Worm (Caenorhabditis elegans) whole organism, L4 larva: ENCODE measurements around the gene cnc-8.

Experiments
- D1046.2 ChIP-seq: fragments of 200-800 bp; sonication (Bioruptor generic); IDR thresholded peaks from 2 replicates; pipeline ENCODE4 v1.3.6; 2022; ENCODE audit warnings: missing genetic modification characterization, missing compliant biosample characterization
- F37D6.2 ChIP-seq: sonication (generic microtip); optimal IDR thresholded peaks from 2 replicates; lab custom pipeline; 2016; ENCODE audit warnings: mild to moderate bottlenecking, missing genetic modification characterization, missing compliant biosample characterization
- F44E2.7 ChIP-seq: fragments of 200-800 bp; sonication (Bioruptor generic); IDR thresholded peaks from 2 replicates; pipeline ENCODE4 v2.1.2; 2022; ENCODE audit warnings: missing genetic modification characterization, missing compliant biosample characterization
- F49E8.2 ChIP-seq: sonication (generic microtip); optimal IDR thresholded peaks from 2 replicates; lab custom pipeline; 2016; ENCODE audit warnings: missing compliant biosample characterization, mild to moderate bottlenecking, missing genetic modification characterization, borderline replicate concordance
- T20F7.1 ChIP-seq: fragments of 200-800 bp; sonication (Bioruptor generic); optimal IDR thresholded peaks from 2 replicates; lab custom pipeline; 2018; ENCODE audit warnings: mild to moderate bottlenecking, missing genetic modification characterization, missing compliant biosample characterization
- Y105C5A.15 ChIP-seq: fragments of 200-800 bp; sonication (Bioruptor generic); IDR thresholded peaks from 2 replicates; pipeline ENCODE4 v1.3.6; 2022; ENCODE audit warnings: missing genetic modification characterization, missing compliant biosample characterization
- Y75B8A.6 ChIP-seq: fragments of 200-800 bp; sonication (Bioruptor generic); IDR thresholded peaks from 2 replicates; pipeline ENCODE4 v1.3.6; 2022; ENCODE audit warnings: missing genetic modification reagents, missing genetic modification characterization, missing compliant biosample characterization
- ZK337.2 ChIP-seq: fragments of 200-800 bp; sonication (Bioruptor generic); IDR thresholded peaks from 2 replicates; pipeline ENCODE4 v1.3.6; 2022; ENCODE audit warnings: missing genetic modification reagents, missing genetic modification characterization, missing compliant biosample characterization
- ZK546.5 ChIP-seq, 2 experiments: sonication (generic microtip); optimal IDR thresholded peaks; 2 replicates each; lab custom pipeline; 2017; ENCODE audit warnings: missing biosample characterization in 2 of 2, missing genetic modification characterization in 2 of 2
- aha-1 ChIP-seq: fragments of 150-350 bp; peaks from one replicate; lab custom pipeline; 2014; ENCODE audit warnings: missing biosample characterization, missing genetic modification characterization
- arid-1 ChIP-seq: fragments of 200-800 bp; sonication (Bioruptor generic); conservative IDR thresholded peaks from 2 replicates; pipeline ENCODE4 v1.3.6; 2022; ENCODE audit warnings: missing genetic modification reagents, missing genetic modification characterization, missing compliant biosample characterization
- ceh-32 ChIP-seq: sonication (generic microtip); optimal IDR thresholded peaks from 2 replicates; lab custom pipeline; 2016; ENCODE audit warnings: mild to moderate bottlenecking, missing genetic modification characterization, missing compliant biosample characterization; ENCODE audit not compliant: poor library complexity
- ceh-62 ChIP-seq: sonication (generic microtip); optimal IDR thresholded peaks from 2 replicates; lab custom pipeline; 2017; ENCODE audit warnings: missing biosample characterization, missing genetic modification characterization
- daf-12 ChIP-seq: fragments of 150-350 bp; optimal IDR thresholded peaks from 2 replicates; lab custom pipeline; 2014; ENCODE audit warnings: missing biosample characterization, missing genetic modification reagents, missing genetic modification characterization
- dmd-8 ChIP-seq: fragments of 200-800 bp; sonication (Bioruptor generic); IDR thresholded peaks from 2 replicates; pipeline ENCODE4 v1.3.6; 2022; ENCODE audit warnings: missing genetic modification characterization, missing compliant biosample characterization
- duxl-1 ChIP-seq: sonication (generic microtip); optimal IDR thresholded peaks from 2 replicates; lab custom pipeline; 2016; ENCODE audit warnings: mild to moderate bottlenecking, missing genetic modification characterization, moderate library complexity, missing compliant biosample characterization; ENCODE audit not compliant: poor library complexity
- dve-1 ChIP-seq: sonication (generic microtip); optimal IDR thresholded peaks from 2 replicates; lab custom pipeline; 2017; ENCODE audit warnings: antibody characterized with exemption, mild to moderate bottlenecking, missing genetic modification characterization, missing compliant biosample characterization; ENCODE audit not compliant: insufficient read depth
- egl-43 ChIP-seq: fragments of 200-800 bp; sonication (Bioruptor generic); IDR thresholded peaks from 2 replicates; pipeline ENCODE4 v1.3.6; 2022; ENCODE audit warnings: missing genetic modification reagents, missing genetic modification characterization, missing compliant biosample characterization
- hif-1 ChIP-seq, 2 experiments: sonication (generic microtip); optimal IDR thresholded peaks; 2 replicates each; lab custom pipeline; 2016 to 2017; ENCODE audit warnings: missing compliant biosample characterization in 2 of 2, missing genetic modification characterization in 2 of 2, missing genetic modification reagents in 2 of 2, missing genotype in 2 of 2, mild to moderate bottlenecking in 1 of 2
- hlh-11 ChIP-seq: fragments of 200-800 bp; sonication (Bioruptor generic); optimal IDR thresholded peaks from 2 replicates; lab custom pipeline; 2018; ENCODE audit warnings: mild to moderate bottlenecking, missing genetic modification characterization, missing compliant biosample characterization
- hlh-30 ChIP-seq: sonication (generic microtip); optimal IDR thresholded peaks from 2 replicates; lab custom pipeline; 2017; ENCODE audit warnings: antibody characterized with exemption, mild to moderate bottlenecking, missing genetic modification characterization, missing compliant biosample characterization; ENCODE audit not compliant: insufficient read depth
- lin-13 ChIP-seq: fragments of 150-350 bp; optimal IDR thresholded peaks from 2 replicates; lab custom pipeline; 2014; ENCODE audit warnings: missing biosample characterization, missing genetic modification reagents, missing genetic modification characterization
- lin-29 ChIP-seq: fragments of 200-800 bp; sonication (Bioruptor generic); IDR thresholded peaks from 2 replicates; pipeline ENCODE4 v1.3.6; 2022; ENCODE audit warnings: missing genetic modification reagents, missing genetic modification characterization, missing compliant biosample characterization
- madf-5 ChIP-seq, 2 experiments: fragments of 200-800 bp; sonication (Bioruptor generic); IDR thresholded peaks; 2 replicates each; pipeline ENCODE4 v1.3.6; 2022; ENCODE audit warnings: missing compliant biosample characterization in 2 of 2, missing genetic modification characterization in 2 of 2
- mdl-1 ChIP-seq, 2 experiments: fragments of 150-350 bp in 1 of 2; sonication (generic microtip) in 1 of 2; optimal IDR thresholded peaks; 2 replicates each; lab custom pipeline; 2014 to 2017; ENCODE audit warnings: missing biosample characterization in 2 of 2, missing genetic modification characterization in 2 of 2
- mep-1 ChIP-seq: fragments of 150-350 bp; sonication (generic microtip); optimal IDR thresholded peaks from 3 replicates; lab custom pipeline; 2014; ENCODE audit warnings: missing biosample characterization, missing genetic modification characterization
- mes-2 ChIP-seq: sonication (generic microtip); optimal IDR thresholded peaks from 2 replicates; lab custom pipeline; 2016; ENCODE audit warnings: missing genotype, mild to moderate bottlenecking, missing genetic modification characterization, missing compliant biosample characterization; ENCODE audit not compliant: poor library complexity, severe bottlenecking
- nhr-102 ChIP-seq: sonication (generic microtip); optimal IDR thresholded peaks from 2 replicates; lab custom pipeline; 2016; ENCODE audit warnings: mild to moderate bottlenecking, missing genetic modification characterization, moderate library complexity, missing compliant biosample characterization
- nhr-28 ChIP-seq: fragments of 150-350 bp; optimal IDR thresholded peaks from 2 replicates; lab custom pipeline; 2014; ENCODE audit warnings: missing biosample characterization, missing genetic modification characterization
- nhr-77 ChIP-seq: fragments of 150-350 bp; optimal IDR thresholded peaks from 2 replicates; lab custom pipeline; 2014; ENCODE audit warnings: missing biosample characterization, missing genetic modification characterization
- pha-4 ChIP-seq, 2 experiments: fragments of 150-350 bp in 1 of 2; fragments of 200-800 bp in 1 of 2; sonication (Bioruptor generic) in 1 of 2; IDR thresholded peaks in 1 of 2; optimal IDR thresholded peaks in 1 of 2; 2 replicates each; pipeline versions ENCODE4 v1.3.6 to Lab custom; 2014 to 2022; ENCODE audit warnings: missing genetic modification characterization in 2 of 2, missing genetic modification reagents in 2 of 2, missing biosample characterization in 1 of 2, missing compliant biosample characterization in 1 of 2
- php-3 ChIP-seq: fragments of 200-800 bp; sonication (Bioruptor generic); IDR thresholded peaks from 2 replicates; pipeline ENCODE4 v1.3.6; 2022; ENCODE audit warnings: missing genetic modification reagents, missing genetic modification characterization, missing compliant biosample characterization
- saeg-2 ChIP-seq: fragments of 200-800 bp; sonication (Bioruptor generic); IDR thresholded peaks from 2 replicates; pipeline ENCODE4 v1.3.6; 2022; ENCODE audit warnings: missing genetic modification reagents, missing genetic modification characterization, missing compliant biosample characterization
- sdz-12 ChIP-seq: fragments of 200-800 bp; sonication (Bioruptor generic); optimal IDR thresholded peaks from 2 replicates; lab custom pipeline; 2018; ENCODE audit warnings: mild to moderate bottlenecking, missing genetic modification characterization, missing compliant biosample characterization
- unc-130 ChIP-seq: sonication (generic microtip); optimal IDR thresholded peaks from 2 replicates; lab custom pipeline; 2016; ENCODE audit warnings: missing genetic modification reagents, missing genetic modification characterization, missing compliant biosample characterization
- unc-62 ChIP-seq, 3 experiments: fragments of 150-350 bp in 1 of 3; sonication (generic microtip); optimal IDR thresholded peaks in 2 of 3; peaks in 1 of 3; 1 replicate in 1 of 3; 2 replicates in 2 of 3; lab custom pipeline; 2014 to 2017; ENCODE audit warnings: missing biosample characterization in 3 of 3, missing genetic modification characterization in 3 of 3, missing genetic modification reagents in 3 of 3, missing genotype in 1 of 3
- zag-1 ChIP-seq: fragments of 150-350 bp; optimal IDR thresholded peaks from 2 replicates; lab custom pipeline; 2014; ENCODE audit warnings: missing biosample characterization, missing genetic modification characterization
- zfp-2 ChIP-seq: sonication (generic microtip); optimal IDR thresholded peaks from 2 replicates; lab custom pipeline; 2016; ENCODE audit warnings: mild to moderate bottlenecking, missing genetic modification characterization, missing compliant biosample characterization
- ztf-11 ChIP-seq: fragments of 150-350 bp; optimal IDR thresholded peaks from 2 replicates; lab custom pipeline; 2014; ENCODE audit warnings: missing biosample characterization, missing genetic modification characterization
- ztf-7 ChIP-seq: fragments of 150-350 bp; optimal IDR thresholded peaks from 2 replicates; lab custom pipeline; 2014; ENCODE audit warnings: missing biosample characterization, missing genetic modification characterization

Gene cnc-8

DNA sequence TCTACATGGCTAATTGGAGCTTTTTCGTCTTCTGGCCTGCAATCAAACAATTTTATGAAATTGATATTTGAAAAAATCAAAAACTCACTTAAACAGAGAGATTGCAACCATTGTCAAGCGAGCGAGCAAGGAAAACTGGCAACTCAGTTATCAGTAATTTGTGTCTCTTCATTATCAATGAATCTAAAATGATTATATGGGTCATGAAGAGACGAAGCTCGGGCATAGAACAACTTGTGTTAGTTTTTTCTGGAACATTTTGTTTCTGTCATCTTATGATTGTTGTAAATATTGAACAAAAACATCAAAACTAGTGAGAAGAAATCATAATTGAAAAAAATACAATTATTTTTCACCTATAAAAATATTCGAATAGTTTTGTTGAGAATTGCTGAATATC lies 34.6 kb downstream of the cnc-8 start, which contains the start of gene R07E3.1 (continued):
- TF ChIP-seq nhr-77 (tag; lab: Kevin White, UChicago) (peak; percentile 9), daf-12 (tag; lab: Kevin White, UChicago) (no peak), D1046.2 (no peak), ztf-7 (tag; lab: Kevin White, UChicago) (peak; percentile 69), F49E8.2 (tag; lab: Kevin White, UChicago) (no peak), dmd-8 (no peak), sdz-12 (no peak), madf-5 (GFP tag; IDR thresholded peaks at IDR 0.05; lab: Robert Waterston, UW) (no peak), php-3 (peak; percentile 41; the same call in 1 of the 2 replicates), egl-43 (no peak), pha-4 (GFP tag; IDR thresholded peaks at IDR 0.05; lab: Robert Waterston, UW) (no peak), pha-4 (tag; optimal IDR thresholded peaks at IDR 0.05; lab: Kevin White, UChicago) (no peak), aha-1 (no peak), mep-1 (tag; lab: Kevin White, UChicago) (no peak), duxl-1 (tag; lab: Kevin White, UChicago) (no peak), ceh-62 (no peak), dve-1 (tag; lab: Kevin White, UChicago) (peak; percentile 71), lin-29 (GFP tag; lab: Robert Waterston, UW) (no peak), hlh-30 (peak; percentile 43), arid-1 (no peak), hlh-11 (peak; percentile 49), nhr-28 (peak; percentile 53), lin-13 (GFP tag; lab: Kevin White, UChicago) (no peak), ztf-11 (tag; lab: Kevin White, UChicago) (no peak), ZK337.2 (GFP tag; lab: Robert Waterston, UW) (no peak), ceh-32 (tag; lab: Kevin White, UChicago) (no peak)

DNA sequence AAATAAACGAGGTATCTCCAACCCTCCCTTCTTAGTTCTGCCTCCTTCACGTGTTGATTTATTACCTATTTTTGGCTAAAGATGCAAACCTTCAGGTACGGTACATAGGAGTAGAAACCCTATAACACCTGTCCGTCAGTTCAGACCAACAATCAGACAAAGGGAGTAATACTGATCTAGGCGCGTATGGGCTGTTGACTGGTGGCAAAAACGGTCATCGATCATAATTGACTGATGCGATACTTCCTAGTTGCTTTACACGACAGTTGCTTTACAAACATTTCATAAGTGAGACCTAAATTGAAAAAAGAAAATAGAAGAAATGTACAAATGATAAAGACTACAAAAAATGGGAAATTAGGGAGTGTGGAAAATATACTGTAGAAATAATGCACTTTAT lies 43.8 kb downstream of the cnc-8 start:
- TF ChIP-seq nhr-28 (peak; percentile 21), aha-1 (peak; percentile 90), mdl-1 (tag; optimal IDR thresholded peaks at IDR 0.05; lab: Kevin White, UChicago) (no peak)

ce11 chrX:10353857-10354256 lies 47.5 kb downstream of the cnc-8 start:
- TF ChIP-seq nhr-102 (tag; lab: Kevin White, UChicago) = no peak
- TF ChIP-seq Y75B8A.6 (GFP tag; lab: Robert Waterston, UW) = no peak
- TF ChIP-seq zag-1 (tag; lab: Kevin White, UChicago) = no peak
- TF ChIP-seq ceh-32 (tag; lab: Kevin White, UChicago) = no peak
- no peak for TF ChIP-seq T20F7.1 (GFP tag; lab: Kevin White, UChicago)
- peak in 1 of 2 experiments; percentile 28 for TF ChIP-seq unc-62 (GFP tag; optimal IDR thresholded peaks at IDR 0.05 in 1 of 2; lab: Kevin White, UChicago)
- TF ChIP-seq unc-62 (tag; optimal IDR thresholded peaks at IDR 0.05; lab: Kevin White, UChicago) = no peak
- no peak for TF ChIP-seq D1046.2

- TF ChIP-seq duxl-1 (tag; lab: Kevin White, UChicago) = no peak
- no peak for TF ChIP-seq Y105C5A.15
- TF ChIP-seq D1046.2 = no peak
- TF ChIP-seq F44E2.7 (GFP tag; lab: Robert Waterston, UW) = no peak
- TF ChIP-seq ZK546.5 (tag; optimal IDR thresholded peaks at IDR 0.05; lab: Kevin White, UChicago) = no peak
- no peak for TF ChIP-seq lin-29 (GFP tag; lab: Robert Waterston, UW)
- TF ChIP-seq daf-12 (tag; lab: Kevin White, UChicago) = no peak
- no peak for TF ChIP-seq ceh-62
- TF ChIP-seq unc-130 (GFP tag; lab: Kevin White, UChicago) = no peak
- TF ChIP-seq saeg-2 (GFP tag; lab: Robert Waterston, UW) = no peak
- TF ChIP-seq zfp-2 (tag; lab: Kevin White, UChicago) = no peak
- no peak for TF ChIP-seq F37D6.2 (tag; lab: Kevin White, UChicago)
- no peak for TF ChIP-seq hif-1 (tag; optimal IDR thresholded peaks at IDR 0.05; lab: Kevin White, UChicago)
- no peak for TF ChIP-seq mes-2 (tag; lab: Kevin White, UChicago)
- no peak for TF ChIP-seq arid-1
Measured at ce11 chrX:10355650-10356049, 49.3 kb downstream of the cnc-8 start, which contains the start of gene R07E3.7. Gene R07E3.7 (minus strand): TSS chrX:10355750.
